Fruit fly (Drosophila melanogaster) whole organism, embryonic: Measurements from ENCODE around the gene Pex7.

ENCODE experiments used
- Atf3 ChIP-seq: fragments of 200-800 bp; sonication (Bioruptor generic); optimal IDR thresholded peaks from 3 replicates; lab custom pipeline; 2016; ENCODE audit warnings: missing biosample characterization, missing genetic modification characterization
- CG10209 ChIP-seq: fragments of 200-800 bp; sonication (Bioruptor generic); optimal IDR thresholded peaks from 3 replicates; lab custom pipeline; 2017; ENCODE audit warnings: missing biosample characterization, mild to moderate bottlenecking, missing genetic modification characterization, missing genetic modification reagents
- CG4707 ChIP-seq: fragments of 200-800 bp; sonication (Bioruptor generic); optimal IDR thresholded peaks from 2 replicates; lab custom pipeline; 2018; ENCODE audit warnings: missing biosample characterization, mild to moderate bottlenecking, missing genetic modification characterization, moderate library complexity
- CG6175 ChIP-seq: fragments of 200-800 bp; sonication (Bioruptor generic); IDR thresholded peaks from 3 replicates; pipeline ENCODE4 v1.3.6; 2022; ENCODE audit warnings: missing biosample characterization, missing genetic modification characterization
- Max ChIP-seq: fragments of 200-800 bp; sonication (Bioruptor generic); optimal IDR thresholded peaks from 2 replicates; lab custom pipeline; 2016; ENCODE audit warnings: missing biosample characterization, mild to moderate bottlenecking, missing genetic modification characterization
- Mes4 ChIP-seq: fragments of 200-800 bp; sonication (Bioruptor generic); optimal IDR thresholded peaks from 2 replicates; lab custom pipeline; 2016; ENCODE audit warnings: missing biosample characterization, missing genetic modification characterization
- Ravus ChIP-seq: fragments of 200-800 bp; sonication (Bioruptor generic); IDR thresholded peaks from 2 replicates; pipeline ENCODE4 v1.3.6; 2022; ENCODE audit warnings: missing biosample characterization, missing genetic modification characterization
- luna ChIP-seq: fragments of 200-800 bp; sonication (Bioruptor generic); optimal IDR thresholded peaks from 2 replicates; lab custom pipeline; 2016; ENCODE audit warnings: missing biosample characterization, missing genetic modification characterization
- repo ChIP-seq: fragments of 200-800 bp; sonication (Bioruptor generic); optimal IDR thresholded peaks from 2 replicates; lab custom pipeline; 2016; ENCODE audit warnings: missing biosample characterization, missing genetic modification characterization
- slp2 ChIP-seq: fragments of 200-800 bp; sonication (Bioruptor generic); optimal IDR thresholded peaks from 2 replicates; lab custom pipeline; 2016; ENCODE audit warnings: missing biosample characterization, missing genetic modification characterization
- ssp ChIP-seq: fragments of 200-800 bp; sonication (Bioruptor generic); IDR thresholded peaks from 2 replicates; pipeline ENCODE4 v1.3.6; 2022; ENCODE audit warnings: missing biosample characterization, missing genetic modification characterization

DNA sequence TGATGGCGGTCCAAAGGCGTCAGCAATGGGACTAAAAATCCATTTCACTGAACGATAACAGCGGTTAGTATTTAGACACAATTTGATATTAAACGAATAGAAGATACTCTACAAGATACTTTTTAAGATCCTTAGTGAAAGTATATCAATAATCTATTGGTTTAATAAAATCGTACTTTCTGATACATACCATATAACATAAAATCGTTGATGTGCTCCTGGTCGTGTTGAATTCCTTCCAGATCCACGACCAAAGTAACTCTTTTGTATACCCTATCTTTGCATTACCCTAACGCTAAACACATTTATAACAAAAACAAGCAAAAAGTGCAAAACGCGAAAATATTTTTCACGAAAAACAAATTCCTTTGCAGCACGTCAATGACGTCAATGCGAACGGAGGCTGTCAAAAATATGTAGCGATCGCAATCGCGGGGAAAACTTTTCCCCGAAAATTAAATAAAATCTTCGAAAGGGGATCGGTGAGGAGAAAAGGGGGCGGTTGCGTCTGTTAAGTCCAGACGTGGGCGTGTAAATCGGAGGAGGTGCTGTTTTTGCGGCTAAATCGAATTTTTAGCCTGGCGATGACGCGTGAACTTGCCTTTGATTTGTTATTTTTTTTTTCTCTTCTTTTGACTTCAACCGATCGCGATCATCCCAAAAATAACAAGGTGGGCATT, 8.4 kb downstream of the Pex7 start:
- no peak for TF ChIP-seq luna (GFP tag; lab: Kevin White, UChicago)
- TF ChIP-seq slp2 (GFP tag; lab: Kevin White, UChicago) = no peak
- TF ChIP-seq Mes4 = no peak
- no peak for TF ChIP-seq Atf3 (GFP tag; lab: Kevin White, UChicago)
- no peak for TF ChIP-seq Max (GFP tag; lab: Kevin White, UChicago)
- TF ChIP-seq CG4707 (GFP tag; lab: Kevin White, UChicago) = no peak
- no peak for TF ChIP-seq CG6175
- no peak for TF ChIP-seq CG10209
- TF ChIP-seq Ravus (GFP tag; lab: Robert Waterston, UW) = no peak
- no peak for TF ChIP-seq repo
- TF ChIP-seq ssp = no peak
